Worm (Caenorhabditis elegans) whole organism, L4 larva: ENCODE measurements around the gene grwd-1.
A peak's percentile ranks its signal among the peaks of the same experiment; 100 is the strongest.

Source experiments
- D1046.2 ChIP-seq: fragments of 200-800 bp; sonication (Bioruptor generic); IDR thresholded peaks from 2 replicates; pipeline ENCODE4 v1.3.6; 2022; ENCODE audit warnings: missing genetic modification characterization, missing compliant biosample characterization
- F37D6.2 ChIP-seq: sonication (generic microtip); optimal IDR thresholded peaks from 2 replicates; lab custom pipeline; 2016; ENCODE audit warnings: mild to moderate bottlenecking, missing genetic modification characterization, missing compliant biosample characterization
- T26A8.4 ChIP-seq: fragments of 200-800 bp; sonication (Bioruptor generic); IDR thresholded peaks from 2 replicates; pipeline ENCODE4 v1.3.6; 2022; ENCODE audit warnings: missing genetic modification characterization, missing compliant biosample characterization
- ZK337.2 ChIP-seq: fragments of 200-800 bp; sonication (Bioruptor generic); IDR thresholded peaks from 2 replicates; pipeline ENCODE4 v1.3.6; 2022; ENCODE audit warnings: missing genetic modification reagents, missing genetic modification characterization, missing compliant biosample characterization
- aha-1 ChIP-seq: fragments of 150-350 bp; peaks from one replicate; lab custom pipeline; 2014; ENCODE audit warnings: missing biosample characterization, missing genetic modification characterization
- ama-1 ChIP-seq: fragments of 150-350 bp; optimal IDR thresholded peaks from 2 replicates; lab custom pipeline; 2014; ENCODE audit warnings: inconsistent platforms, mixed read lengths
- arid-1 ChIP-seq: fragments of 200-800 bp; sonication (Bioruptor generic); conservative IDR thresholded peaks from 2 replicates; pipeline ENCODE4 v1.3.6; 2022; ENCODE audit warnings: missing genetic modification reagents, missing genetic modification characterization, missing compliant biosample characterization
- ceh-20 ChIP-seq: fragments of 200-800 bp; sonication (Bioruptor generic); IDR thresholded peaks from 2 replicates; pipeline ENCODE4 v1.3.6; 2022; ENCODE audit warnings: missing genetic modification reagents, missing genetic modification characterization, missing compliant biosample characterization
- ceh-28 ChIP-seq: fragments of 150-350 bp; optimal IDR thresholded peaks from 2 replicates; lab custom pipeline; 2014; ENCODE audit warnings: missing biosample characterization, missing genetic modification reagents, missing genetic modification characterization
- ceh-32 ChIP-seq: sonication (generic microtip); optimal IDR thresholded peaks from 2 replicates; lab custom pipeline; 2016; ENCODE audit warnings: mild to moderate bottlenecking, missing genetic modification characterization, missing compliant biosample characterization; ENCODE audit not compliant: poor library complexity
- ceh-82 ChIP-seq: sonication (generic microtip); optimal IDR thresholded peaks from 2 replicates; lab custom pipeline; 2017; ENCODE audit warnings: missing biosample characterization, missing genetic modification characterization
- cey-2 ChIP-seq: sonication (generic microtip); optimal IDR thresholded peaks from 3 replicates; lab custom pipeline; 2017; ENCODE audit warnings: missing genetic modification characterization, mild to moderate bottlenecking, missing compliant biosample characterization, antibody characterized with exemption, borderline replicate concordance; ENCODE audit not compliant: insufficient read depth
- daf-12 ChIP-seq: fragments of 150-350 bp; optimal IDR thresholded peaks from 2 replicates; lab custom pipeline; 2014; ENCODE audit warnings: missing biosample characterization, missing genetic modification reagents, missing genetic modification characterization
- daf-16 ChIP-seq, 3 experiments: sonication (generic microtip); optimal IDR thresholded peaks; 2 replicates each; lab custom pipeline; 2016 to 2017; ENCODE audit warnings: missing genetic modification characterization in 3 of 3, missing genetic modification reagents in 3 of 3, mild to moderate bottlenecking in 2 of 3, missing compliant biosample characterization in 2 of 3, missing biosample characterization in 1 of 3, moderate library complexity in 1 of 3
- daf-8 ChIP-seq: fragments of 200-800 bp; sonication (Bioruptor generic); IDR thresholded peaks from 2 replicates; pipeline ENCODE4 v1.3.6; 2022; ENCODE audit warnings: missing genetic modification characterization, missing compliant biosample characterization
- dmd-6 ChIP-seq: fragments of 200-800 bp; sonication (Bioruptor generic); IDR thresholded peaks from 2 replicates; pipeline ENCODE4 v1.3.6; 2022; ENCODE audit warnings: missing genetic modification reagents, missing genetic modification characterization, missing compliant biosample characterization
- egl-27 ChIP-seq: sonication (generic microtip); optimal IDR thresholded peaks from 3 replicates; lab custom pipeline; 2017; ENCODE audit warnings: missing biosample characterization, missing genetic modification reagents, missing genetic modification characterization
- egl-43 ChIP-seq: fragments of 200-800 bp; sonication (Bioruptor generic); IDR thresholded peaks from 2 replicates; pipeline ENCODE4 v1.3.6; 2022; ENCODE audit warnings: missing genetic modification reagents, missing genetic modification characterization, missing compliant biosample characterization
- fos-1 ChIP-seq: fragments of 150-350 bp; optimal IDR thresholded peaks from 2 replicates; lab custom pipeline; 2014; ENCODE audit warnings: missing biosample characterization, missing genetic modification characterization
- hif-1 ChIP-seq, 2 experiments: sonication (generic microtip); optimal IDR thresholded peaks; 2 replicates each; lab custom pipeline; 2016 to 2017; ENCODE audit warnings: missing compliant biosample characterization in 2 of 2, missing genetic modification characterization in 2 of 2, missing genetic modification reagents in 2 of 2, missing genotype in 2 of 2, mild to moderate bottlenecking in 1 of 2
- hlh-11 ChIP-seq: fragments of 200-800 bp; sonication (Bioruptor generic); optimal IDR thresholded peaks from 2 replicates; lab custom pipeline; 2018; ENCODE audit warnings: mild to moderate bottlenecking, missing genetic modification characterization, missing compliant biosample characterization
- hmg-1.1 ChIP-seq: fragments of 200-800 bp; sonication (Bioruptor generic); IDR thresholded peaks from 2 replicates; pipeline ENCODE4 v1.3.6; 2022; ENCODE audit warnings: missing genetic modification reagents, missing genetic modification characterization, missing compliant biosample characterization
- lin-38 ChIP-seq: fragments of 200-800 bp; sonication (Bioruptor generic); IDR thresholded peaks from 2 replicates; pipeline ENCODE4 v1.3.6; 2022; ENCODE audit warnings: missing genetic modification reagents, missing genetic modification characterization, missing compliant biosample characterization
- madf-5 ChIP-seq, 2 experiments: fragments of 200-800 bp; sonication (Bioruptor generic); IDR thresholded peaks; 2 replicates each; pipeline ENCODE4 v1.3.6; 2022; ENCODE audit warnings: missing compliant biosample characterization in 2 of 2, missing genetic modification characterization in 2 of 2
- mes-2 ChIP-seq: sonication (generic microtip); optimal IDR thresholded peaks from 2 replicates; lab custom pipeline; 2016; ENCODE audit warnings: missing genotype, mild to moderate bottlenecking, missing genetic modification characterization, missing compliant biosample characterization; ENCODE audit not compliant: poor library complexity, severe bottlenecking
- mxl-2 ChIP-seq: fragments of 200-800 bp; sonication (Bioruptor generic); conservative IDR thresholded peaks from 2 replicates; pipeline ENCODE4 v1.3.6; 2022; ENCODE audit warnings: missing genetic modification reagents, missing genetic modification characterization, missing compliant biosample characterization
- nhr-10 ChIP-seq: fragments of 150-350 bp; optimal IDR thresholded peaks from 2 replicates; lab custom pipeline; 2014; ENCODE audit warnings: missing biosample characterization, missing genetic modification characterization
- nhr-28 ChIP-seq: fragments of 150-350 bp; optimal IDR thresholded peaks from 2 replicates; lab custom pipeline; 2014; ENCODE audit warnings: missing biosample characterization, missing genetic modification characterization
- nhr-48 ChIP-seq: sonication (generic microtip); optimal IDR thresholded peaks from 2 replicates; lab custom pipeline; 2016; ENCODE audit warnings: mild to moderate bottlenecking, missing genetic modification characterization, missing compliant biosample characterization
- nhr-77 ChIP-seq: fragments of 150-350 bp; optimal IDR thresholded peaks from 2 replicates; lab custom pipeline; 2014; ENCODE audit warnings: missing biosample characterization, missing genetic modification characterization
- php-3 ChIP-seq: fragments of 200-800 bp; sonication (Bioruptor generic); IDR thresholded peaks from 2 replicates; pipeline ENCODE4 v1.3.6; 2022; ENCODE audit warnings: missing genetic modification reagents, missing genetic modification characterization, missing compliant biosample characterization
- pqm-1 ChIP-seq: sonication (generic microtip); optimal IDR thresholded peaks from 2 replicates; lab custom pipeline; 2017; ENCODE audit warnings: missing biosample characterization, missing genetic modification characterization
- saeg-2 ChIP-seq: fragments of 200-800 bp; sonication (Bioruptor generic); IDR thresholded peaks from 2 replicates; pipeline ENCODE4 v1.3.6; 2022; ENCODE audit warnings: missing genetic modification reagents, missing genetic modification characterization, missing compliant biosample characterization
- skn-1 ChIP-seq: fragments of 150-350 bp; optimal IDR thresholded peaks from 2 replicates; lab custom pipeline; 2014; ENCODE audit warnings: missing biosample characterization, missing genetic modification characterization
- snpc-4 ChIP-seq: fragments of 150-350 bp; optimal IDR thresholded peaks from 2 replicates; lab custom pipeline; 2014; ENCODE audit warnings: missing biosample characterization, missing genetic modification characterization
- spr-1 ChIP-seq: sonication (generic microtip); optimal IDR thresholded peaks from 2 replicates; lab custom pipeline; 2016; ENCODE audit warnings: mild to moderate bottlenecking, missing genetic modification characterization, missing compliant biosample characterization
- tag-97 ChIP-seq: fragments of 200-800 bp; sonication (Bioruptor generic); IDR thresholded peaks from 2 replicates; pipeline ENCODE4 v1.3.6; 2022; ENCODE audit warnings: missing genetic modification characterization, missing compliant biosample characterization
- unc-62 ChIP-seq, 3 experiments: fragments of 150-350 bp in 1 of 3; sonication (generic microtip); optimal IDR thresholded peaks in 2 of 3; peaks in 1 of 3; 1 replicate in 1 of 3; 2 replicates in 2 of 3; lab custom pipeline; 2014 to 2017; ENCODE audit warnings: missing biosample characterization in 3 of 3, missing genetic modification characterization in 3 of 3, missing genetic modification reagents in 3 of 3, missing genotype in 1 of 3
- zfp-2 ChIP-seq: sonication (generic microtip); optimal IDR thresholded peaks from 2 replicates; lab custom pipeline; 2016; ENCODE audit warnings: mild to moderate bottlenecking, missing genetic modification characterization, missing compliant biosample characterization

The grwd-1 gene

ce11 chrIII:5108746-5109145, 44.5 kb upstream of the grwd-1 start (continued):
- TF ChIP-seq madf-5 (GFP tag; IDR thresholded peaks at IDR 0.05; lab: Robert Waterston, UW) (no peak), saeg-2 (GFP tag; lab: Robert Waterston, UW) (no peak), nhr-48 (no peak), skn-1 (tag; lab: Kevin White, UChicago) (no peak), ceh-28 (tag; lab: Kevin White, UChicago) (no peak)

ce11 chrIII:5109401-5109800, 43.9 kb upstream of the grwd-1 start, which contains the start of gene sax-2:
sax-2 (plus strand) TSS chrIII:5109701.
- no peak for TF ChIP-seq egl-27 (tag; lab: Kevin White, UChicago)
- TF ChIP-seq tag-97 (GFP tag; lab: Robert Waterston, UW) = no peak
- no peak for TF ChIP-seq nhr-77 (tag; lab: Kevin White, UChicago)

DNA sequence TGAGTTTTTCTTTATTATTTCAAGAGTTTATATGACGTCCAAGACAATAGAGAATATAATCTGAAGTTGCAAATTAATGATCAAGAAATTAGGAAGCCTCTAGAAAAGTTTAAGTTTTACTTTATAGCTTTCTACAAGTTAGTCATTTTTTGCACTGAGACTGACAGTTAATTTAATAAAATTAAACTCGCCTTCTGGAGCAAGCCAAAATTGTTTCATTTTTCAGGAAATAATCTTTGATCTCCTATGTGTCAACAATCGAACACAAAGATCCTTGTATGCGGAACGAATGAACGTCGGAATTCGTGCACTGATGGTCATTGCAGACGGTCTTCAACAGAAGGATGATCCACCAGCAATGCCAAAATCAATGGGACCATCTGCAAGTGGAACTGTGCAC, 40.9 kb upstream of the grwd-1 start:
- peak; percentile 93 for TF ChIP-seq aha-1 (tag; lab: Kevin White, UChicago)
- TF ChIP-seq hif-1 (tag; optimal IDR thresholded peaks at IDR 0.05; lab: Kevin White, UChicago) = no peak

DNA sequence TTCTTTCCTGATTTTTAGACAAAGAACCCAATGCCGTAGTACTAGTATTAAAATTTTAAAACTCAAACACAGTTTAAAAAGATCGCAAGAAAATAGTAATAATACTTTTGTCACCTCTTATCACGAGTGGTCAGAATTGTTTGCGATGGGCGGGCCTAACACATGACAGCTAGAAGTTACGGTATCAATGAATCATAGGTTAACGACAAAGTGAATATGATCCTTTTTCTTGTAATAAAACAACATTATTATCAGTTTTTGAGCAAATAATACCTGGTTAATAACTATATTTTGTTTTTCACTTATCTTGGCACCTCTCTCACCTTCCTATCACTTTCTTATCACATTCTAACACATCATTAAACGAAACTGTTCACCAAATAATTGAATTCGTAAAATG, 40.3 kb upstream of the grwd-1 start:
- TF ChIP-seq nhr-77 (tag; lab: Kevin White, UChicago) (no peak), daf-8 (GFP tag; lab: Robert Waterston, UW) (no peak), egl-43 (GFP tag; lab: Robert Waterston, UW) (no peak), fos-1 (tag; lab: Kevin White, UChicago) (no peak), hmg-1.1 (GFP tag; lab: Robert Waterston, UW) (no peak), D1046.2 (GFP tag; lab: Robert Waterston, UW) (no peak), T26A8.4 (GFP tag; lab: Robert Waterston, UW) (no peak), F37D6.2 (tag; lab: Kevin White, UChicago) (no peak), ceh-20 (GFP tag; lab: Robert Waterston, UW) (no peak), mxl-2 (GFP tag; lab: Robert Waterston, UW) (no peak), php-3 (GFP tag; lab: Robert Waterston, UW) (peak; percentile 92), hlh-11 (tag; lab: Kevin White, UChicago) (peak; percentile 23), cey-2 (tag; lab: Kevin White, UChicago) (no peak), dmd-6 (peak; percentile 8; the same call in 1 of the 2 replicates), snpc-4 (tag; lab: Kevin White, UChicago) (no peak), ceh-32 (no peak), arid-1 (GFP tag; lab: Robert Waterston, UW) (no peak), daf-12 (tag; lab: Kevin White, UChicago) (no peak), pqm-1 (tag; lab: Kevin White, UChicago) (peak; percentile 12), zfp-2 (tag; lab: Kevin White, UChicago) (no peak), lin-38 (GFP tag; lab: Robert Waterston, UW) (no peak), mes-2 (no peak), ceh-82 (no peak), nhr-28 (tag; lab: Kevin White, UChicago) (peak; percentile 35), ama-1 (lab: Kevin White, UChicago) (no peak), spr-1 (no peak), unc-62 (GFP tag; optimal IDR thresholded peaks at IDR 0.05 in 1 of 2; lab: Kevin White, UChicago) (peak in 1 of 2 experiments; percentile 94), unc-62 (tag; optimal IDR thresholded peaks at IDR 0.05; lab: Kevin White, UChicago) (no peak), ZK337.2 (no peak), nhr-10 (tag; lab: Kevin White, UChicago) (no peak), daf-16 (GFP tag; optimal IDR thresholded peaks at IDR 0.05; lab: Kevin White, UChicago) (no peak), daf-16 (tag; optimal IDR thresholded peaks at IDR 0.05; lab: Kevin White, UChicago) (peak; percentile 73)
